Worm (Caenorhabditis elegans) whole organism, L1 larva: Measurements from ENCODE around the gene F08F1.3.
A peak's percentile ranks its signal among the peaks of the same experiment; 100 is the strongest.

Source experiments
- C04F5.9 ChIP-seq: sonication (generic microtip); optimal IDR thresholded peaks from 2 replicates; lab custom pipeline; 2016; ENCODE audit warnings: missing genetic modification characterization, missing compliant biosample characterization
- F16B12.6 ChIP-seq: fragments of 150-350 bp; optimal IDR thresholded peaks from 2 replicates; lab custom pipeline; 2014; ENCODE audit warnings: missing biosample characterization, missing genetic modification characterization
- aha-1 ChIP-seq: fragments of 150-350 bp; optimal IDR thresholded peaks from 2 replicates; lab custom pipeline; 2014; ENCODE audit warnings: missing biosample characterization, missing genetic modification characterization
- alr-1 ChIP-seq: fragments of 200-800 bp; sonication (Bioruptor generic); optimal IDR thresholded peaks from 2 replicates; lab custom pipeline; 2018; ENCODE audit warnings: borderline replicate concordance, mild to moderate bottlenecking, missing genetic modification characterization, missing compliant biosample characterization
- ama-1 ChIP-seq: fragments of 150-350 bp; optimal IDR thresholded peaks from 2 replicates; lab custom pipeline; 2014
- blmp-1 ChIP-seq: fragments of 150-350 bp; optimal IDR thresholded peaks from 2 replicates; lab custom pipeline; 2014; ENCODE audit warnings: missing biosample characterization, missing genetic modification characterization
- ceh-63 ChIP-seq: fragments of 200-800 bp; sonication (Bioruptor generic); optimal IDR thresholded peaks from 2 replicates; lab custom pipeline; 2018; ENCODE audit warnings: mild to moderate bottlenecking, missing genetic modification characterization, missing compliant biosample characterization
- ceh-8 ChIP-seq: fragments of 200-800 bp; sonication (Bioruptor generic); optimal IDR thresholded peaks from 2 replicates; lab custom pipeline; 2018; ENCODE audit warnings: mild to moderate bottlenecking, missing genetic modification characterization, moderate library complexity, missing compliant biosample characterization
- ceh-88 ChIP-seq: fragments of 200-800 bp; sonication (Bioruptor generic); IDR thresholded peaks from 2 replicates; pipeline ENCODE4 v1.3.6; 2022; ENCODE audit warnings: missing genetic modification characterization, missing compliant biosample characterization
- efl-1 ChIP-seq, 4 experiments: fragments of 150-350 bp; optimal IDR thresholded peaks in 3 of 4; peaks in 1 of 4; 1 replicate in 1 of 4; 2 replicates in 3 of 4; lab custom pipeline; 2014; ENCODE audit warnings: missing biosample characterization in 2 of 4, missing genetic modification characterization in 2 of 4, missing genetic modification reagents in 2 of 4
- efl-3 ChIP-seq: fragments of 200-800 bp; sonication (Bioruptor generic); optimal IDR thresholded peaks from 2 replicates; lab custom pipeline; 2018; ENCODE audit warnings: mild to moderate bottlenecking, missing genetic modification characterization, missing compliant biosample characterization
- egl-13 ChIP-seq: sonication (generic microtip); optimal IDR thresholded peaks from 2 replicates; lab custom pipeline; 2016; ENCODE audit warnings: missing genotype, missing genetic modification reagents, missing genetic modification characterization, missing compliant biosample characterization
- egl-27 ChIP-seq, 2 experiments: fragments of 150-350 bp in 1 of 2; sonication (generic microtip); optimal IDR thresholded peaks; 3 replicates each; lab custom pipeline; 2017 to 2018; ENCODE audit warnings: missing biosample characterization in 2 of 2, missing genetic modification characterization in 2 of 2, missing genetic modification reagents in 2 of 2
- elt-2 ChIP-seq: sonication (generic microtip); optimal IDR thresholded peaks from 2 replicates; lab custom pipeline; 2016; ENCODE audit warnings: missing genetic modification characterization, mild to moderate bottlenecking, inconsistent platforms, missing compliant biosample characterization, missing genetic modification reagents
- elt-3 ChIP-seq, 6 experiments: fragments of 150-350 bp in 1 of 6; sonication (generic microtip); optimal IDR thresholded peaks; 2 replicates each; lab custom pipeline; 2017 to 2018; ENCODE audit warnings: missing biosample characterization in 6 of 6, missing genetic modification characterization in 6 of 6, inconsistent platforms in 1 of 6
- ets-5 ChIP-seq: fragments of 200-800 bp; sonication (Bioruptor generic); IDR thresholded peaks from 2 replicates; pipeline ENCODE4 v1.3.6; 2022; ENCODE audit warnings: missing genetic modification characterization, missing compliant biosample characterization
- fos-1 ChIP-seq: fragments of 150-350 bp; optimal IDR thresholded peaks from 2 replicates; lab custom pipeline; 2014; ENCODE audit warnings: missing biosample characterization, missing genetic modification characterization
- hlh-17 ChIP-seq: fragments of 200-800 bp; sonication (Bioruptor generic); optimal IDR thresholded peaks from 2 replicates; lab custom pipeline; 2018; ENCODE audit warnings: missing genetic modification characterization, mild to moderate bottlenecking, missing compliant biosample characterization, moderate library complexity, borderline replicate concordance
- lin-14 ChIP-seq: fragments of 200-800 bp; sonication (Bioruptor generic); optimal IDR thresholded peaks from 2 replicates; lab custom pipeline; 2018; ENCODE audit warnings: mild to moderate bottlenecking, missing genetic modification characterization, moderate library complexity, missing compliant biosample characterization
- lin-15B ChIP-seq: fragments of 150-350 bp; sonication (generic microtip); optimal IDR thresholded peaks from 3 replicates; lab custom pipeline; 2014; ENCODE audit warnings: missing biosample characterization, missing genetic modification characterization
- lin-35 ChIP-seq, 2 experiments: fragments of 150-350 bp; optimal IDR thresholded peaks; 2 replicates each; lab custom pipeline; 2014; ENCODE audit warnings: missing biosample characterization in 2 of 2, missing genetic modification characterization in 2 of 2, missing genetic modification reagents in 2 of 2
- lsy-2 ChIP-seq, 2 experiments: fragments of 150-350 bp; optimal IDR thresholded peaks; 2 replicates each; lab custom pipeline; 2014; ENCODE audit warnings: missing biosample characterization in 2 of 2, missing genetic modification characterization in 2 of 2
- mdl-1 ChIP-seq, 2 experiments: fragments of 150-350 bp; optimal IDR thresholded peaks; 2 replicates each; lab custom pipeline; 2014 to 2017; ENCODE audit warnings: missing biosample characterization in 2 of 2, missing genetic modification characterization in 2 of 2, inconsistent platforms in 1 of 2
- nhr-28 ChIP-seq: fragments of 150-350 bp; optimal IDR thresholded peaks from 2 replicates; lab custom pipeline; 2014; ENCODE audit warnings: missing biosample characterization, missing genetic modification characterization
- nhr-71 ChIP-seq: sonication (generic microtip); optimal IDR thresholded peaks from 2 replicates; lab custom pipeline; 2016; ENCODE audit warnings: mild to moderate bottlenecking, missing genetic modification characterization, moderate library complexity, missing compliant biosample characterization
- nhr-84 ChIP-seq: sonication (generic microtip); optimal IDR thresholded peaks from 2 replicates; lab custom pipeline; 2017; ENCODE audit warnings: missing biosample characterization, missing genetic modification characterization
- nhr-85 ChIP-seq: sonication (generic microtip); peaks from one replicate; lab custom pipeline; 2016; ENCODE audit warnings: missing genetic modification characterization, inconsistent platforms, missing compliant biosample characterization
- nhr-90 ChIP-seq: sonication (generic microtip); optimal IDR thresholded peaks from 2 replicates; lab custom pipeline; 2016; ENCODE audit warnings: mild to moderate bottlenecking, missing genetic modification characterization, missing compliant biosample characterization; ENCODE audit not compliant: poor library complexity
- pag-3 ChIP-seq: sonication (generic microtip); optimal IDR thresholded peaks from 2 replicates; lab custom pipeline; 2017; ENCODE audit warnings: missing genetic modification characterization, mild to moderate bottlenecking, missing compliant biosample characterization, antibody characterized with exemption, borderline replicate concordance; ENCODE audit not compliant: insufficient read depth
- rnt-1 ChIP-seq: sonication (generic microtip); optimal IDR thresholded peaks from 2 replicates; lab custom pipeline; 2016; ENCODE audit warnings: mild to moderate bottlenecking, missing genetic modification characterization, moderate library complexity, missing compliant biosample characterization
- snpc-4 ChIP-seq: fragments of 150-350 bp; optimal IDR thresholded peaks from 2 replicates; lab custom pipeline; 2014; ENCODE audit warnings: missing biosample characterization, missing genetic modification characterization
- sptf-1 ChIP-seq: fragments of 150-350 bp; optimal IDR thresholded peaks from 2 replicates; lab custom pipeline; 2014; ENCODE audit warnings: missing biosample characterization, missing genetic modification characterization
- tbx-2 ChIP-seq: sonication (generic microtip); optimal IDR thresholded peaks from 2 replicates; lab custom pipeline; 2016; ENCODE audit warnings: missing genetic modification characterization, missing compliant biosample characterization
- tlp-1 ChIP-seq: fragments of 150-350 bp; optimal IDR thresholded peaks from 2 replicates; lab custom pipeline; 2014; ENCODE audit warnings: missing biosample characterization, missing genetic modification characterization
- unc-130 ChIP-seq: fragments of 150-350 bp; optimal IDR thresholded peaks from 2 replicates; lab custom pipeline; 2017; ENCODE audit warnings: missing biosample characterization, missing genetic modification characterization, inconsistent platforms
- unc-98 ChIP-seq: fragments of 200-800 bp; sonication (Bioruptor generic); IDR thresholded peaks from 2 replicates; pipeline ENCODE4 v1.3.6; 2022; ENCODE audit warnings: missing genetic modification characterization, missing compliant biosample characterization
- vab-15 ChIP-seq: sonication (generic microtip); optimal IDR thresholded peaks from 2 replicates; lab custom pipeline; 2017; ENCODE audit warnings: missing genotype, mild to moderate bottlenecking, missing genetic modification characterization, missing compliant biosample characterization
- zag-1 ChIP-seq: fragments of 150-350 bp; optimal IDR thresholded peaks from 2 replicates; lab custom pipeline; 2014; ENCODE audit warnings: missing biosample characterization, missing genetic modification characterization
- zip-4 ChIP-seq: fragments of 200-800 bp; sonication (Bioruptor generic); optimal IDR thresholded peaks from 2 replicates; lab custom pipeline; 2018; ENCODE audit warnings: mild to moderate bottlenecking, missing genetic modification characterization, moderate library complexity, missing compliant biosample characterization
- ztf-11 ChIP-seq, 2 experiments: sonication (generic microtip); optimal IDR thresholded peaks; 2 replicates each; lab custom pipeline; 2016 to 2017; ENCODE audit warnings: missing genetic modification characterization in 2 of 2, missing biosample characterization in 1 of 2, missing compliant biosample characterization in 1 of 2

F08F1.3 gene

ce11 chrX:8446108-8446507, 17.5 kb downstream of the F08F1.3 start, which contains the start of gene F16F9.1:
F16F9.1 (plus strand) TSS chrX:8446408.
- no peak for TF ChIP-seq ceh-8
- TF ChIP-seq egl-27 (tag; optimal IDR thresholded peaks at IDR 0.05; lab: Kevin White, UChicago): no peak
- no peak for TF ChIP-seq lin-15B (tag; lab: Kevin White, UChicago)
- no peak for TF ChIP-seq ets-5 (GFP tag; lab: Robert Waterston, UW)
- no peak for TF ChIP-seq ztf-11 (tag; optimal IDR thresholded peaks at IDR 0.05; lab: Kevin White, UChicago)
- TF ChIP-seq alr-1: no peak
- no peak for TF ChIP-seq nhr-71 (tag; lab: Kevin White, UChicago)
- TF ChIP-seq C04F5.9: no peak
- TF ChIP-seq efl-3 (GFP tag; lab: Kevin White, UChicago): no peak
- TF ChIP-seq, all 84 proteins: peak for 0

DNA sequence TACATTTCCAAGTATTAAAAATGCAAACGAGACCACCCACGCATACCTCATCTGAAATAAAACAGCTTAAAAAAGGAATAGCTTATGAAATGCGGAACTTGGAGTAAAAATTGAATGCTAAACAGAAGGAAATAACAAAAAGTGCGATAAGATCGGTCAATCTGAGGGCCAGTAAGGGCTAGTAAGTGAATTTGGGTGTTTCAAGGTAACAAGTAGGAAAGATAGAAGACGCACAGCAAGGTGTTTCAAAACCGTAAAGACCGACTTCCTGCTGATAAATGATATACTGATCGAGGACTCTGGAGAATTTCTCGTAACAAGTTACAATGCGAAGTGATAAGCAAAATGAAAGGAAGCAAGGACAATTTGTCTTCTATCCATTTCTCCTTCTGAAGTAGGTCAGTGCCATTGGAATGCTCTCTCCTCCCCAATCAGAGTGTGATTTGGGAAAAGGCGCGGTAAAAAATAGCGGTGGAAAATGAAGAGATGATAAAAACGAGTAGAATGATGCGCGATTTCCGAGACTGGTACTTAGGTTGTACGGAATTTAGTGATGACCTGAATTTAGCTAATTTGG, 27.0 kb downstream of the F08F1.3 start, which contains the start of gene dpy-6:
Gene dpy-6, minus strand, starts transcription at position 51 of the 577 bp plus-strand sequence.
- TF ChIP-seq nhr-85 (tag; lab: Kevin White, UChicago) (peak; percentile 79), rnt-1 (peak; percentile 3), efl-1 (optimal IDR thresholded peaks at IDR 0.05; lab: Kevin White, UChicago) (no peak), efl-1 (GFP tag; optimal IDR thresholded peaks at IDR 0.05 in 1 of 2; lab: Kevin White, UChicago) (peak in 1 of 2 experiments; percentile 57), blmp-1 (tag; lab: Kevin White, UChicago) (peak; percentile 82), zip-4 (GFP tag; lab: Kevin White, UChicago) (no peak), lin-14 (GFP tag; lab: Kevin White, UChicago) (peak; percentile 34), snpc-4 (no peak), nhr-84 (tag; lab: Kevin White, UChicago) (no peak), elt-3 (tag; optimal IDR thresholded peaks at IDR 0.05; lab: Kevin White, UChicago) (peak in 4 of 6 experiments; percentile 0 to 84 (median 31)), efl-3 (GFP tag; lab: Kevin White, UChicago) (no peak), unc-98 (GFP tag; lab: Robert Waterston, UW) (no peak), ceh-88 (GFP tag; lab: Robert Waterston, UW) (no peak)
- TF ChIP-seq, all 84 proteins: peak for 6

DNA sequence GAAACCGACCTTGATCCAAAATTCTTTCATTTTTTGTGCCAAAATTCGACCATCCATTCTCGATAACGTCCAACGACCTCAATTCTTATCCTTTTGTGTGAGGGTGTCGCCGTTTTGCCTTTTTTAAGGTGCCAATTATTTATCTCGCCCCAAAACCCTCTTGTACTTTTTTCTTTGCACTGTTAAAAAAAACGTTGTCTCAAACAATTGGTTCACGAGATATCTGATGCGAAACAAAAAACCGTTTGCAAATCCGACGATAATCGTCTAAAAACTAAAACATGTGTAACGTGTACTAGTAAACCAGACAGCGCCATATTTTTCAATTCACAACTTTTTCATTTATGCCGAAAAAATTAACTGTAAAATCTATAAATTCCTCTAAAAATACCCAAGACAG, 28.7 kb downstream of the F08F1.3 start, which contains the start of gene F16F9.3:
Gene F16F9.3, plus strand, starts transcription at position 301 of the 400 bp plus-strand sequence.
- TF ChIP-seq sptf-1 (no peak), ama-1 (lab: Kevin White, UChicago) (no peak), elt-3 (tag; optimal IDR thresholded peaks at IDR 0.05; lab: Kevin White, UChicago) (no peak), C04F5.9 (no peak), egl-13 (no peak), vab-15 (tag; lab: Kevin White, UChicago) (no peak), lsy-2 (tag; optimal IDR thresholded peaks at IDR 0.05; lab: Kevin White, UChicago) (no peak), nhr-90 (no peak), zip-4 (GFP tag; lab: Kevin White, UChicago) (no peak), alr-1 (no peak), aha-1 (tag; lab: Kevin White, UChicago) (no peak), nhr-85 (tag; lab: Kevin White, UChicago) (no peak), ets-5 (GFP tag; lab: Robert Waterston, UW) (no peak), tlp-1 (tag; lab: Kevin White, UChicago) (no peak), fos-1 (tag; lab: Kevin White, UChicago) (no peak), zag-1 (tag; lab: Kevin White, UChicago) (no peak), F16B12.6 (no peak), nhr-28 (no peak)
- TF ChIP-seq, all 84 proteins: peak for 0

DNA sequence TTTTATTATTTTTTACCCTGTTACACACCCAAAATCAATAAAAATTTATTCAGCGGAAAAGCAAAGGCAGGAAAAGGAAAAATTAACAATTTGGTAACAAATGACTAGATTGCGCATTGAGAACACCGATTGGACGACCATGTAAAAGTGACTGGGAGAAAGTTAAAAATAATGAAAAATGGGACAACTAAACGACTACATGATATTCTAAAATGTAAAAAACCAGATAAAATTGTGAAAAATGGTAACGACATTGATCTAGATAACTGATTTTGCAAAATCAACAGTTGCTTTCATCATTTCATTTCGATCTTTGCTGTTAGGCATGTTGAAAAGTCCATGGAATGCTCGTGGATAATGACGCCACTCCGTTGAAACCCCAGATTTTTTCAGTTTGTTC, 31.2 kb downstream of the F08F1.3 start:
- TF ChIP-seq pag-3 (tag; lab: Kevin White, UChicago) (no peak), hlh-17 (GFP tag; lab: Kevin White, UChicago) (no peak), elt-2 (no peak), unc-130 (tag; lab: Kevin White, UChicago) (no peak), ceh-8 (no peak), mdl-1 (tag; optimal IDR thresholded peaks at IDR 0.05; lab: Kevin White, UChicago) (no peak), ztf-11 (tag; optimal IDR thresholded peaks at IDR 0.05; lab: Kevin White, UChicago) (no peak), lin-35 (GFP tag; optimal IDR thresholded peaks at IDR 0.05; lab: Kevin White, UChicago) (no peak), egl-13 (no peak), ceh-63 (GFP tag; lab: Kevin White, UChicago) (no peak), tbx-2 (tag; lab: Kevin White, UChicago) (no peak)
